Worm (Caenorhabditis elegans) whole organism, late embryonic: ENCODE results near the gene tyra-2.

Experiments
- ama-1 ChIP-seq: fragments of 150-350 bp; optimal IDR thresholded peaks from 2 replicates; lab custom pipeline; 2014
- ceh-22 ChIP-seq: sonication (generic microtip); optimal IDR thresholded peaks from 2 replicates; lab custom pipeline; 2017; ENCODE audit warnings: missing biosample characterization, missing genetic modification characterization
- ceh-9 ChIP-seq: sonication (generic microtip); optimal IDR thresholded peaks from 2 replicates; lab custom pipeline; 2016; ENCODE audit warnings: mild to moderate bottlenecking, missing genetic modification characterization, inconsistent platforms, missing compliant biosample characterization
- lim-6 ChIP-seq: sonication (generic microtip); optimal IDR thresholded peaks from 2 replicates; lab custom pipeline; 2016; ENCODE audit warnings: missing genetic modification characterization, missing compliant biosample characterization
- nfya-1 ChIP-seq: sonication (generic microtip); optimal IDR thresholded peaks from 2 replicates; lab custom pipeline; 2017; ENCODE audit warnings: missing genetic modification characterization, mild to moderate bottlenecking, missing compliant biosample characterization, antibody characterized with exemption, moderate library complexity
- nhr-11 ChIP-seq: fragments of 150-350 bp; optimal IDR thresholded peaks from 2 replicates; lab custom pipeline; 2014; ENCODE audit warnings: missing biosample characterization, missing genetic modification characterization
- rnt-1 ChIP-seq: sonication (generic microtip); optimal IDR thresholded peaks from 2 replicates; lab custom pipeline; 2016; ENCODE audit warnings: missing genetic modification characterization, missing compliant biosample characterization
- tbx-2 ChIP-seq: sonication (generic microtip); optimal IDR thresholded peaks from 2 replicates; lab custom pipeline; 2016; ENCODE audit warnings: missing genetic modification characterization, missing compliant biosample characterization
- unc-3 ChIP-seq, 2 experiments: fragments of 200-800 bp in 1 of 2; sonication (Bioruptor generic) in 1 of 2; sonication (generic microtip) in 1 of 2; conservative IDR thresholded peaks in 1 of 2; optimal IDR thresholded peaks in 1 of 2; 2 replicates each; pipeline versions ENCODE4 v1.3.6 to Lab custom; 2016 to 2022; ENCODE audit warnings: missing compliant biosample characterization in 2 of 2, missing genetic modification characterization in 2 of 2, missing genetic modification reagents in 1 of 2

- no peak for TF ChIP-seq lim-6 (tag; lab: Kevin White, UChicago)
- TF ChIP-seq ceh-9 (tag; lab: Kevin White, UChicago) = no peak
- no peak for TF ChIP-seq rnt-1 (tag; lab: Kevin White, UChicago)
- TF ChIP-seq ceh-22 (tag; lab: Kevin White, UChicago) = no peak
- no peak for TF ChIP-seq unc-3 (GFP tag; conservative IDR thresholded peaks at IDR 0.05; lab: Robert Waterston, UW)
- no peak for TF ChIP-seq unc-3 (tag; optimal IDR thresholded peaks at IDR 0.05; lab: Kevin White, UChicago)
- TF ChIP-seq nhr-11 (tag; lab: Kevin White, UChicago) = no peak
- no peak for TF ChIP-seq ama-1 (lab: Kevin White, UChicago)
- TF ChIP-seq nfya-1 (tag; lab: Kevin White, UChicago) = no peak
- no peak for TF ChIP-seq tbx-2
Observed at ce11 chrX:6959534-6959933, 45.8 kb downstream of the tyra-2 start.
